Worm (Caenorhabditis elegans): ENCODE results near the gene T05B4.9.

- TF ChIP-seq nhr-11 (tag; optimal IDR thresholded peaks at IDR 0.05) (no peak), snpc-4 (tag; optimal IDR thresholded peaks at IDR 0.05) (no peak), elt-3 (tag; optimal IDR thresholded peaks at IDR 0.05) (no peak), gmeb-1 (tag; optimal IDR thresholded peaks at IDR 0.05) (no peak), nhr-25 (tag; optimal IDR thresholded peaks at IDR 0.05) (no peak), skn-1 (tag; optimal IDR thresholded peaks at IDR 0.05) (no peak)
Observed at ce11 chrV:4151400-4151799, 33.2 kb upstream of the T05B4.9 start.
